Worm (Caenorhabditis elegans) whole organism, young adult: ENCODE data around the gene tbx-35.

Experiments
- D2030.7 ChIP-seq: fragments of 200-800 bp; sonication (Bioruptor generic); IDR thresholded peaks from 2 replicates; pipeline ENCODE4 v1.3.6; 2022; ENCODE audit warnings: missing genetic modification reagents, missing genetic modification characterization, missing compliant biosample characterization
- K11D2.4 ChIP-seq: fragments of 200-800 bp; sonication (Bioruptor generic); IDR thresholded peaks from 2 replicates; pipeline ENCODE4 v1.3.6; 2022; ENCODE audit warnings: missing genetic modification reagents, missing genetic modification characterization, missing compliant biosample characterization
- K12H6.12 ChIP-seq: fragments of 200-800 bp; sonication (Bioruptor generic); optimal IDR thresholded peaks from 2 replicates; lab custom pipeline; 2018; ENCODE audit warnings: mild to moderate bottlenecking, missing genetic modification characterization, missing compliant biosample characterization
- Y56A3A.18 ChIP-seq: fragments of 200-800 bp; sonication (Bioruptor generic); IDR thresholded peaks from 2 replicates; pipeline ENCODE4 v1.3.6; 2022; ENCODE audit warnings: missing genetic modification reagents, missing genetic modification characterization, missing compliant biosample characterization
- cebp-2 ChIP-seq: fragments of 200-800 bp; sonication (Bioruptor generic); IDR thresholded peaks from 2 replicates; pipeline ENCODE4 v1.3.6; 2022; ENCODE audit warnings: missing genetic modification characterization, missing compliant biosample characterization
- nhr-120 ChIP-seq: fragments of 200-800 bp; sonication (Bioruptor generic); IDR thresholded peaks from 2 replicates; pipeline ENCODE4 v1.3.6; 2022; ENCODE audit warnings: missing genetic modification characterization, missing compliant biosample characterization
- pbrm-1 ChIP-seq: fragments of 200-800 bp; sonication (Bioruptor generic); IDR thresholded peaks from 2 replicates; pipeline ENCODE4 v1.3.6; 2022; ENCODE audit warnings: missing genetic modification reagents, missing genetic modification characterization, missing compliant biosample characterization
- unc-130 ChIP-seq: sonication (generic microtip); optimal IDR thresholded peaks from 2 replicates; lab custom pipeline; 2016; ENCODE audit warnings: missing genetic modification reagents, missing genetic modification characterization, missing compliant biosample characterization

DNA sequence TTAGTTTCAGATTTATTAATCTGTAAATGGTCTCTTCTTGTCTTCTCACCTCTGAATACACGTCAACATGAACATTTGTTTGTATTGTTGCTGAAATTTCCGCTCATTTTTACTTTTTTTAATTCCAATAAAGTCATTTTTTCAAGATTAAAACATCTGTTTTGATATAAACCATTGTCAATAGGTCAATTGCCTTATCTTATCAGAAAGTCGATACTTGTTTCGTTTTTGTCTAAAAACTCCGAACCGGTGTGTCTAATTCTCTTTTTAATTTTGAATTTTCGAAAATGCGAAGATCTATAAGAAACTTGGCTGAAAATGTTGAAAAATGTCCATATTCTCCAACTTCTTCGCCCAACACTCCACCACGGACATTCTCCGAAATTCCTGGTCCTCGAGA lies 21.4 kb downstream of the tbx-35 start, which contains the start of gene cyp-44A1:
- TF ChIP-seq pbrm-1 (GFP tag; lab: Robert Waterston, UW) (no peak), D2030.7 (no peak), Y56A3A.18 (GFP tag; lab: Robert Waterston, UW) (no peak), nhr-120 (GFP tag; lab: Robert Waterston, UW) (no peak), K12H6.12 (tag; lab: Kevin White, UChicago) (no peak), unc-130 (GFP tag; lab: Kevin White, UChicago) (no peak), cebp-2 (GFP tag; lab: Robert Waterston, UW) (no peak), K11D2.4 (GFP tag; lab: Robert Waterston, UW) (no peak)
